Worm (Caenorhabditis elegans): ENCODE data around the gene kreg-1.

- TF ChIP-seq unc-62 (GFP tag; optimal IDR thresholded peaks at IDR 0.05) (no peak), sea-2 (GFP tag; optimal IDR thresholded peaks at IDR 0.05) (no peak), mdl-1 (tag; optimal IDR thresholded peaks at IDR 0.05) (no peak)
Observed at ce11 chrX:8727306-8727705, 17.7 kb downstream of the kreg-1 start, which contains the start of gene EGAP4.1.

Measured in whole organism, L3 larva.